Fruit fly (Drosophila melanogaster): ENCODE results near the gene CG13795.

Gene CG13795

dm6 chr2L:7702383-7703188, 23.5 kb downstream of the CG13795 start, which contains the start of gene Tep3 (continued):
- TF ChIP-seq lab (GFP tag; optimal IDR thresholded peaks at IDR 0.05) (peak; percentile 36), tio (GFP tag; optimal IDR thresholded peaks at IDR 0.05) (peak; percentile 18), CG6654 (GFP tag; optimal IDR thresholded peaks at IDR 0.05) (no peak), CG4854 (GFP tag; optimal IDR thresholded peaks at IDR 0.05) (peak; percentile 19), CG1792 (GFP tag; optimal IDR thresholded peaks at IDR 0.05) (no peak), CG4424 (GFP tag; optimal IDR thresholded peaks at IDR 0.05) (peak; percentile 46), CG18262 (tag; optimal IDR thresholded peaks at IDR 0.05) (no peak), Mad (GFP tag; optimal IDR thresholded peaks at IDR 0.05) (no peak), CG1529 (GFP tag; optimal IDR thresholded peaks at IDR 0.05) (no peak), CoRest (tag; optimal IDR thresholded peaks at IDR 0.05) (peak; percentile 37), CG3838 (GFP tag; optimal IDR thresholded peaks at IDR 0.05) (no peak), al (GFP tag; IDR thresholded peaks at IDR 0.05) (peak; percentile 35), unpg (GFP tag; optimal IDR thresholded peaks at IDR 0.05) (peak; percentile 14), Pdp1 (GFP tag; optimal IDR thresholded peaks at IDR 0.05) (peak in 1 of 2 experiments; percentile 24), bab2 (GFP tag; optimal IDR thresholded peaks at IDR 0.05) (peak; percentile 24), caup (GFP tag; optimal IDR thresholded peaks at IDR 0.05; ENCODE audit: severe bottlenecking) (peak; percentile 15), CG15514 (GFP tag; optimal IDR thresholded peaks at IDR 0.05) (peak; percentile 33), Dp (GFP tag; optimal IDR thresholded peaks at IDR 0.05) (no peak), CG4707 (GFP tag; optimal IDR thresholded peaks at IDR 0.05) (no peak), zfh2 (GFP tag; optimal IDR thresholded peaks at IDR 0.05) (peak; percentile 15), so (GFP tag; IDR thresholded peaks at IDR 0.05) (0 out of 3 replicates have a peak, but pooled peaks have one; percentile 9), CG12299 (tag; optimal IDR thresholded peaks at IDR 0.05) (peak; percentile 15), CG18011 (GFP tag; optimal IDR thresholded peaks at IDR 0.05) (no peak), pho (GFP tag; optimal IDR thresholded peaks at IDR 0.05) (peak; percentile 27), CG18764 (GFP tag; optimal IDR thresholded peaks at IDR 0.05) (no peak), maf-S (GFP tag; optimal IDR thresholded peaks at IDR 0.05) (peak; percentile 10), bbx (GFP tag; IDR thresholded peaks at IDR 0.05; ENCODE audit: partially characterized antibody) (peak; percentile 26; the same call in 1 of the 2 replicates), Ets97D (GFP tag; optimal IDR thresholded peaks at IDR 0.05) (peak; percentile 17), CG2889 (GFP tag; IDR thresholded peaks at IDR 0.05) (no peak), Awh (GFP tag; IDR thresholded peaks at IDR 0.05) (0 out of 2 replicates have a peak, but pooled peaks have one; percentile 29), ase (GFP tag; IDR thresholded peaks at IDR 0.05) (no peak), CG6791 (GFP tag; IDR thresholded peaks at IDR 0.05; ENCODE audit: partially characterized antibody) (no peak), zfh1 (GFP tag; IDR thresholded peaks at IDR 0.05) (no peak), Ada2b (GFP tag; IDR thresholded peaks at IDR 0.05) (peak; percentile 23; the same call in 1 of the 2 replicates), ro (GFP tag; IDR thresholded peaks at IDR 0.05) (no peak), az2 (GFP tag; optimal IDR thresholded peaks at IDR 0.05) (peak; percentile 4), Atf3 (GFP tag; optimal IDR thresholded peaks at IDR 0.05) (peak; percentile 1), CG4820 (GFP tag; optimal IDR thresholded peaks at IDR 0.05) (peak; percentile 14), CG3995 (GFP tag; optimal IDR thresholded peaks at IDR 0.05) (no peak), Hsf (GFP tag; optimal IDR thresholded peaks at IDR 0.05) (peak; percentile 52), ind (GFP tag; optimal IDR thresholded peaks at IDR 0.05) (peak; percentile 24), CG18599 (GFP tag; optimal IDR thresholded peaks at IDR 0.05) (peak; percentile 36), Side (GFP tag; optimal IDR thresholded peaks at IDR 0.05) (peak; percentile 4), NfI (GFP tag; optimal IDR thresholded peaks at IDR 0.05) (peak; percentile 9), CG4617 (GFP tag; optimal IDR thresholded peaks at IDR 0.05; ENCODE audit: borderline replicate concordance) (no peak), CG8089 (GFP tag; optimal IDR thresholded peaks at IDR 0.05) (no peak), CG6272 (GFP tag; IDR thresholded peaks at IDR 0.05) (no peak), CG13424 (tag; optimal IDR thresholded peaks at IDR 0.05) (no peak), D19A (tag; optimal IDR thresholded peaks at IDR 0.05) (no peak)
